Worm (Caenorhabditis elegans): Measurements from ENCODE around the gene K02E7.11.

DNA sequence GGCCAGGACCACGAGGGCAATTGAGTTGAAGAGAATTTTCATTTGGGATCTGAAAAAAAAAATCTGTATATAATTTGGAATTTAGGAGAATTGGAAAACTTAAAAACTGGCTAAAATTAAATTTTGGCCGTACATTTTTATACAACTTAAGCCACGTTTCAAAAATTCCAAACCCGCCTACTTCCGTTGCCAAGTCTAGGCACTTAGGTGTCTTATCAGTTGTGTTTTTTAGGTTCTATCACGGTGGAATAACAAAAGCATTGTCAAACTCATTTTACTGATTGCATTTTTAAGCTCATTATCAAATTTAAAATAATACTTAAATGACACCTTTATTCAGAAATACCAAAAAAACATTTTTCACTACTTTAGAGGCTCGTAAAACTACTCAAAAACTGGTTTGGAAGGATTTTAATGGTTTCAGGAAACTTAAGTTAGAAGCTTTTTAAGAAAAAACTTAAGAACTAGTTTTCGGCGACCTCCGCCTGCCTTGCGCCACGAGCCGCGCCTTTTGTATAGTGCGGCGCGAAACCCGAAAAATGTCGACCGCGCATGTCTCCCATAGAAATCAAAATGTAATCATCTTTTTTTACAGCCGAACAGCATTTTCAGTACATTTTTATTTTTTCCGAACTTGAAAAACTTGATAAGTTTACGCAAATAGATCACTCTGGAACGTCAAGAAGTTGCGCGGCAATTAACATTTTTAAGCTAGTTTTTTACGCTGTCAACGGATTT lies 42.8 kb upstream of the K02E7.11 start, which contains the start of gene lips-13:
- no peak for TF ChIP-seq ceh-9 (tag; optimal IDR thresholded peaks at IDR 0.05)
- TF ChIP-seq pha-4 (tag; optimal IDR thresholded peaks at IDR 0.05) = no peak
- no peak for TF ChIP-seq elt-2 (tag; optimal IDR thresholded peaks at IDR 0.05)
- TF ChIP-seq ZK546.5 (tag; optimal IDR thresholded peaks at IDR 0.05) = no peak
- TF ChIP-seq nhr-11 (tag; optimal IDR thresholded peaks at IDR 0.05) = no peak
- no peak for TF ChIP-seq nhr-43 (tag; optimal IDR thresholded peaks at IDR 0.05; ENCODE audit: poor library complexity, severe bottlenecking)
- no peak for TF ChIP-seq egl-27 (tag; optimal IDR thresholded peaks at IDR 0.05)
- TF ChIP-seq hmg-11 (tag; optimal IDR thresholded peaks at IDR 0.05) = no peak
- no peak for TF ChIP-seq zag-1 (tag; optimal IDR thresholded peaks at IDR 0.05)
- no peak for TF ChIP-seq mdl-1 (tag; optimal IDR thresholded peaks at IDR 0.05)
- no peak for TF ChIP-seq ama-1 (optimal IDR thresholded peaks at IDR 0.05)

Measured in whole organism, L3 larva.